Fruit fly (Drosophila melanogaster) whole organism, prepupa: ENCODE data around the gene CG13460.
A peak's percentile ranks its signal among the peaks of the same experiment; 100 is the strongest.

Experiments used
- Blimp-1 ChIP-seq: fragments of 200-800 bp; sonication (Bioruptor generic); optimal IDR thresholded peaks from 3 replicates; lab custom pipeline; 2017; ENCODE audit warnings: missing biosample characterization, missing genetic modification characterization, mild to moderate bottlenecking, moderate library complexity, missing genetic modification reagents
- CG10631 ChIP-seq: fragments of 200-800 bp; sonication (Bioruptor generic); optimal IDR thresholded peaks from 2 replicates; lab custom pipeline; 2016; ENCODE audit warnings: missing biosample characterization, missing genetic modification characterization
- CG10669 ChIP-seq: fragments of 200-800 bp; sonication (Bioruptor generic); optimal IDR thresholded peaks from 3 replicates; lab custom pipeline; 2018; ENCODE audit warnings: missing biosample characterization, mild to moderate bottlenecking, missing genetic modification characterization, moderate library complexity
- CG11902 ChIP-seq: fragments of 200-800 bp; sonication (Bioruptor generic); optimal IDR thresholded peaks from 3 replicates; lab custom pipeline; 2016; ENCODE audit warnings: missing biosample characterization, missing genetic modification characterization
- CG1621 ChIP-seq: fragments of 200-800 bp; sonication (Bioruptor generic); optimal IDR thresholded peaks from 3 replicates; lab custom pipeline; 2018; ENCODE audit warnings: missing biosample characterization, mild to moderate bottlenecking, missing genetic modification characterization
- CG16779 ChIP-seq: fragments of 200-800 bp; sonication (Bioruptor generic); optimal IDR thresholded peaks from 3 replicates; lab custom pipeline; 2017; ENCODE audit warnings: missing biosample characterization, mild to moderate bottlenecking, missing genetic modification characterization
- CG32006 ChIP-seq: fragments of 200-800 bp; sonication (Bioruptor generic); optimal IDR thresholded peaks from 3 replicates; lab custom pipeline; 2017; ENCODE audit warnings: missing biosample characterization, mild to moderate bottlenecking, missing genetic modification characterization
- CG3919 ChIP-seq: fragments of 200-800 bp; sonication (Bioruptor generic); optimal IDR thresholded peaks from 3 replicates; lab custom pipeline; 2016; ENCODE audit warnings: missing biosample characterization, missing genetic modification characterization
- CG6276 ChIP-seq: fragments of 200-800 bp; sonication (Bioruptor generic); optimal IDR thresholded peaks from 2 replicates; lab custom pipeline; 2017; ENCODE audit warnings: missing biosample characterization, mild to moderate bottlenecking, missing genetic modification characterization
- CG6792 ChIP-seq: fragments of 200-800 bp; sonication (Bioruptor generic); optimal IDR thresholded peaks from 3 replicates; lab custom pipeline; 2016; ENCODE audit warnings: missing biosample characterization, missing genetic modification characterization
- CG6808 ChIP-seq: fragments of 200-800 bp; sonication (Bioruptor generic); optimal IDR thresholded peaks from 3 replicates; lab custom pipeline; 2017; ENCODE audit warnings: missing biosample characterization, missing genetic modification characterization, mild to moderate bottlenecking, moderate library complexity, missing genetic modification reagents
- CG6854 ChIP-seq: fragments of 200-800 bp; sonication (Bioruptor generic); optimal IDR thresholded peaks from 2 replicates; lab custom pipeline; 2017; ENCODE audit warnings: missing biosample characterization, mild to moderate bottlenecking, missing genetic modification characterization
- CG7368 ChIP-seq: fragments of 200-800 bp; sonication (Bioruptor generic); optimal IDR thresholded peaks from 3 replicates; lab custom pipeline; 2016; ENCODE audit warnings: missing biosample characterization, missing genetic modification characterization
- CG8119 ChIP-seq: fragments of 200-800 bp; sonication (Bioruptor generic); IDR thresholded peaks from 3 replicates; pipeline ENCODE4 v1.3.6; 2022; ENCODE audit warnings: missing biosample characterization, missing genetic modification characterization
- CG8319 ChIP-seq: fragments of 200-800 bp; sonication (Bioruptor generic); optimal IDR thresholded peaks from 3 replicates; lab custom pipeline; 2016; ENCODE audit warnings: missing biosample characterization, missing genetic modification characterization
- CG9139 ChIP-seq: fragments of 200-800 bp; sonication (Bioruptor generic); optimal IDR thresholded peaks from 3 replicates; lab custom pipeline; 2017; ENCODE audit warnings: missing biosample characterization, mild to moderate bottlenecking, missing genetic modification characterization
- Eip75B ChIP-seq: fragments of 200-800 bp; sonication (Bioruptor generic); optimal IDR thresholded peaks from 3 replicates; lab custom pipeline; 2016; ENCODE audit warnings: missing biosample characterization, missing genetic modification characterization
- Eip78C ChIP-seq: fragments of 200-800 bp; sonication (Bioruptor generic); peaks from one replicate; lab custom pipeline; 2016; ENCODE audit warnings: missing biosample characterization, missing genetic modification characterization
- Eip93F ChIP-seq: fragments of 200-800 bp; sonication (Bioruptor generic); optimal IDR thresholded peaks from 2 replicates; lab custom pipeline; 2016; ENCODE audit warnings: missing biosample characterization, mild to moderate bottlenecking, missing genetic modification characterization
- Ets21C ChIP-seq: fragments of 200-800 bp; sonication (Bioruptor generic); optimal IDR thresholded peaks from 3 replicates; lab custom pipeline; 2016; ENCODE audit warnings: missing biosample characterization, missing genetic modification characterization
- Ets96B ChIP-seq: fragments of 200-800 bp; optimal IDR thresholded peaks from 2 replicates; lab custom pipeline; 2019; ENCODE audit warnings: missing biosample characterization, mild to moderate bottlenecking, missing genetic modification characterization, moderate library complexity
- Gug ChIP-seq: fragments of 200-800 bp; sonication (Bioruptor generic); IDR thresholded peaks from 2 replicates; pipeline ENCODE4 v1.3.6; 2022; ENCODE audit warnings: missing biosample characterization, missing genetic modification characterization
- Hr4 ChIP-seq: fragments of 200-800 bp; sonication (Bioruptor generic); optimal IDR thresholded peaks from 3 replicates; lab custom pipeline; 2016; ENCODE audit warnings: missing biosample characterization, missing genetic modification characterization
- Lpt ChIP-seq: fragments of 200-800 bp; sonication (Bioruptor generic); optimal IDR thresholded peaks from 3 replicates; lab custom pipeline; 2016; ENCODE audit warnings: missing biosample characterization, missing genetic modification characterization
- Met ChIP-seq: fragments of 200-800 bp; sonication (Bioruptor generic); optimal IDR thresholded peaks from 3 replicates; lab custom pipeline; 2016; ENCODE audit warnings: missing biosample characterization, missing genetic modification characterization
- Sox102F ChIP-seq: fragments of 200-800 bp; sonication (Bioruptor generic); optimal IDR thresholded peaks from 2 replicates; lab custom pipeline; 2016; ENCODE audit warnings: missing biosample characterization, mild to moderate bottlenecking, missing genetic modification characterization
- Sox14 ChIP-seq: fragments of 200-800 bp; sonication (Bioruptor generic); optimal IDR thresholded peaks from 3 replicates; lab custom pipeline; 2016; ENCODE audit warnings: missing biosample characterization, missing genetic modification characterization
- Sox15 ChIP-seq: fragments of 200-800 bp; sonication (Bioruptor generic); optimal IDR thresholded peaks from 3 replicates; lab custom pipeline; 2016; ENCODE audit warnings: missing biosample characterization, missing genetic modification characterization
- achi ChIP-seq: fragments of 200-800 bp; sonication (Bioruptor generic); optimal IDR thresholded peaks from 3 replicates; lab custom pipeline; 2016; ENCODE audit warnings: missing biosample characterization, missing genetic modification characterization
- acj6 ChIP-seq: fragments of 200-800 bp; sonication (Bioruptor generic); optimal IDR thresholded peaks from 3 replicates; lab custom pipeline; 2016; ENCODE audit warnings: missing biosample characterization, missing genetic modification characterization
- cyc ChIP-seq: fragments of 200-800 bp; sonication (Bioruptor generic); optimal IDR thresholded peaks from 3 replicates; lab custom pipeline; 2016; ENCODE audit warnings: missing biosample characterization, missing genetic modification characterization
- dac ChIP-seq: fragments of 200-800 bp; sonication (Bioruptor generic); optimal IDR thresholded peaks from 2 replicates; lab custom pipeline; 2017; ENCODE audit warnings: missing biosample characterization, mild to moderate bottlenecking, missing genetic modification characterization
- eg ChIP-seq: fragments of 200-800 bp; sonication (Bioruptor generic); IDR thresholded peaks from 3 replicates; pipeline ENCODE4 v1.3.6; 2022; ENCODE audit warnings: missing biosample characterization, missing genetic modification characterization
- esn ChIP-seq: fragments of 200-800 bp; sonication (Bioruptor generic); optimal IDR thresholded peaks from 2 replicates; lab custom pipeline; 2016; ENCODE audit warnings: missing biosample characterization, mild to moderate bottlenecking, missing genetic modification characterization, moderate library complexity
- fd59A ChIP-seq: fragments of 200-800 bp; sonication (Bioruptor generic); optimal IDR thresholded peaks from 2 replicates; lab custom pipeline; 2017; ENCODE audit warnings: missing biosample characterization, mild to moderate bottlenecking, missing genetic modification characterization, missing genetic modification reagents
- fkh ChIP-seq: fragments of 200-800 bp; sonication (Bioruptor generic); optimal IDR thresholded peaks from 3 replicates; lab custom pipeline; 2017; ENCODE audit warnings: missing biosample characterization, mild to moderate bottlenecking, missing genetic modification characterization, moderate library complexity
- pdm3 ChIP-seq: fragments of 200-800 bp; sonication (Bioruptor generic); optimal IDR thresholded peaks from 3 replicates; lab custom pipeline; 2016; ENCODE audit warnings: missing biosample characterization, missing genetic modification characterization
- salr ChIP-seq, 2 experiments: fragments of 200-800 bp; sonication (Bioruptor generic); optimal IDR thresholded peaks; 3 replicates each; lab custom pipeline; 2016 to 2018; ENCODE audit warnings: missing biosample characterization in 2 of 2, missing genetic modification characterization in 2 of 2, mild to moderate bottlenecking in 1 of 2
- spab ChIP-seq: fragments of 200-800 bp; sonication (Bioruptor generic); optimal IDR thresholded peaks from 2 replicates; lab custom pipeline; 2017; ENCODE audit warnings: missing biosample characterization, mild to moderate bottlenecking, missing genetic modification characterization, missing genetic modification reagents
- ss ChIP-seq, 2 experiments: fragments of 200-800 bp; sonication (Bioruptor generic); optimal IDR thresholded peaks; 2 replicates in 1 of 2; 3 replicates in 1 of 2; lab custom pipeline; 2017 to 2018; ENCODE audit warnings: mild to moderate bottlenecking in 2 of 2, missing biosample characterization in 2 of 2, missing genetic modification characterization in 2 of 2, moderate library complexity in 1 of 2
- svp ChIP-seq: fragments of 200-800 bp; sonication (Bioruptor generic); peaks from one replicate; lab custom pipeline; 2016; ENCODE audit warnings: missing biosample characterization, missing genetic modification characterization

CG13460 gene

DNA sequence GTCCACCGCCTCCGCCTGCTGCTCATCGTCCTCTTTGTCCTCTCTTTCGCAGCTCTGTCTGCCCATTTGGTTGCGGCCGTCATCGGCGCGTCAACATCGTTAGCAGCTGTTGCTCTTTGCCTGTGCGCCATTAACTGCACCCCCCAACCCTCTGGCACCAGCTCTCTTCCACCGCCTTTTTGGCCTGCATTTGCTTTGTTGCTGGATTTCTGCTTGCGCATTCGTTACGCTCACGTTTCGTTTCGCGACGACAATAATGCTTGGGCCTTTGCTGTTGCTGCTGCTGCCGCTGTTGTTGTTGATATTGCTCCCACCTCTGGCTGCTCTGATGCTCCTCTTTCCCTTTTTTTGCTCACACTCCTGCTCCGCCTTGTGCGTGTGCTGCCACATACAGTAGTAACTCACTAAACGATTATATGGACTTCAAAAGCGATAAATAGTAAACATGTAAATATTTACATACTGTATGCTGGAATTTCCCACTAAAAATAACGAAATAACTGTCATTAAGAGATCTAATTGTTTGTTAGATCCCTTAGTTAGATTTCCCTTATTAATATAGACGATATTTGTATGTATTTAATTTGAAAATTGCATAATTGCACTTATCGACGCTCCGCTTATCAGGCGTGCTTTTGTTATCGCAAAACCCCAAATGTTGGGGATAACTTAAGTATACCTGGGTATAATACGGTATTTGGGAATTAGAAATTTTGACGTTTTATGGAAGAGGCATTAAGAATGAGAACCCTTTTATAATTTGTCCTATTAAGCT lies 40.3 kb upstream of the CG13460 start (continued):
- peak; percentile 34 for TF ChIP-seq Hr4 (GFP tag; lab: Kevin White, UChicago)
- TF ChIP-seq CG10631 (GFP tag; lab: Kevin White, UChicago), result peak; percentile 13
- TF ChIP-seq Ets21C (GFP tag; lab: Kevin White, UChicago), result peak; percentile 2
- TF ChIP-seq CG11902, result peak; percentile 3
- no peak for TF ChIP-seq Gug
- TF ChIP-seq Sox15 (GFP tag; lab: Kevin White, UChicago), result peak; percentile 1
- no peak for TF ChIP-seq fd59A
- TF ChIP-seq CG1621, result no peak
- TF ChIP-seq Sox14 (GFP tag; lab: Kevin White, UChicago), result peak; percentile 68
- peak; percentile 23 for TF ChIP-seq CG32006 (GFP tag; lab: Kevin White, UChicago)

DNA sequence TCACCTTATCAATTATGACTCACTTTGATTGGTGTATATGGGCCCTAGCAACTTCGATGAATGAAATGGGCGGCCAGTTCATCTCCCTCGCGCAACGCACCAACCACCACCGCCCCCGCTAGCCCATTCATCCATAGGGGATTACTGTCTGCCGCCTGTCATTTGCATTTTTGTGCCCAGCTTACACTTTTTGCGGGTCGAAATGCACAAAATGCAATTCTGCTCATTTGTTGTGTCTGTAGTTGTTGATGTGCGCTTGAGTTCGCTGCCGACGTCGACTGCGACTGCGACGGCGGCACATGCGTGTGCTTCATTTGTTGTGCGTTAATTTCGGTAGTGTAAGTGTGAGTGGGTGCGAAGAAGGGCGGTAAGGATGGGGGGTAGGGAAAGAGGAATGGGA lies 39.5 kb upstream of the CG13460 start:
- TF ChIP-seq Eip93F (GFP tag; lab: Kevin White, UChicago) (no peak), Eip78C (GFP tag; lab: Kevin White, UChicago) (peak; percentile 33)

dm6 chr3L:15099541-15099940 lies 38.0 kb upstream of the CG13460 start:
- TF ChIP-seq Eip78C (GFP tag; lab: Kevin White, UChicago), result peak; percentile 38
- TF ChIP-seq CG32006 (GFP tag; lab: Kevin White, UChicago), result peak; percentile 23
- TF ChIP-seq svp (GFP tag; lab: Kevin White, UChicago), result peak; percentile 88
- TF ChIP-seq CG6854, result no peak

DNA sequence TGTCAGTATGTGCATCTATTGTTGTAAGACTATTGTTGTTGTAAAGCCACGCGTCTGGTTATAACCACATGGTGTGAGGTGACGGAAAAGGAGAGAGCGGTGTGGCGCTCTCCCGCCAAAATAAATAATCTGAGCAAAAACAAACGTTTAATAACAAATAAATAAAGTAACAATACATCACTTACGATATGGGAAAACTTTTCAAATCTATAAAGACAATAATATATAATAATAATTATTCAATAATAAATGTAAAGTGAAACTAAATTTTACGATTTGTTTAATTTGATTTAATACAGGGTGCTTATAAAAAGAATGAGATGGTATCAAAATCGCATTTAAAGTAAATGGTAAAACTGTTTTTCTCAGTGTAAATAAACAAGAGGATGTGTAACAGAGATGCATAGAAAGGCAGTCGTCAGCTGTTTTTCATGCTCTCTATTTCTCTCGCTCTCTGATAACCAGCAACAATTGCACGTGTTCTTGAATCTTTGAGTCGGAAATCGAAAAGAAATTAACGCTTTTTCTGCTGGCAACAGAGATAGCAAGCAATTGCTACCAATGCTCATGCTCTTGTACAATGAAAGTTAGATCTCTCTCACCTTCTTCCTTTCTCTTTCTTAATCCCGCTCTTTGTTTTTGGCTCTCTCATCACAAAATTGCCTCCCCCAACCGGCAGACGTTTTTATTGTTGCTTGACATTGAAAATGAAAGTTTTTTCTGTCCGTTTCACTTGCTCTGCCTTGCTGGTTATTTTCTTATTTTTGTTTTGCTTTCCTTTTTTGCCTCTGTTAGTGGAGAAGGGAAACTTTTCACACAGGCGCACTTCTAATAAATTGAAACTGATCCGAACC lies 37.4 kb upstream of the CG13460 start:
- TF ChIP-seq CG3919 (peak; percentile 86), dac (peak; percentile 35), Blimp-1 (GFP tag; lab: Kevin White, UChicago) (peak; percentile 94), CG10669 (GFP tag; lab: Kevin White, UChicago) (peak; percentile 79), fkh (peak; percentile 95), achi (peak; percentile 73), Sox15 (GFP tag; lab: Kevin White, UChicago) (no peak), ss (GFP tag; optimal IDR thresholded peaks at IDR 0.05; lab: Kevin White, UChicago) (peak; percentile 23 to 51), fd59A (no peak), CG1621 (peak; percentile 36), CG6792 (GFP tag; lab: Kevin White, UChicago) (peak; percentile 69), Sox14 (GFP tag; lab: Kevin White, UChicago) (peak; percentile 16), cyc (GFP tag; lab: Kevin White, UChicago) (peak; percentile 56), CG8319 (peak; percentile 62), esn (GFP tag; lab: Kevin White, UChicago) (peak; percentile 64), CG6808 (peak; percentile 72), Ets96B (tag; lab: Kevin White, UChicago) (peak; percentile 74), salr (GFP tag; optimal IDR thresholded peaks at IDR 0.05; lab: Kevin White, UChicago) (peak in 1 of 2 experiments; percentile 84), Ets21C (GFP tag; lab: Kevin White, UChicago) (no peak), Lpt (peak; percentile 90), Met (GFP tag; lab: Kevin White, UChicago) (peak; percentile 48), CG16779 (peak; percentile 53), eg (GFP tag; lab: Robert Waterston, UW) (peak; percentile 94), CG7368 (peak; percentile 86), spab (peak; percentile 77), CG11902 (no peak), Eip75B (peak; percentile 81), CG9139 (GFP tag; lab: Kevin White, UChicago) (peak; percentile 56), Sox102F (peak; percentile 3), CG6276 (peak; percentile 91), acj6 (peak; percentile 63), pdm3 (GFP tag; lab: Kevin White, UChicago) (peak; percentile 18), CG8119 (GFP tag; lab: Robert Waterston, UW) (peak; percentile 96)
